Worm (Caenorhabditis elegans) whole organism, late embryonic: ENCODE measurements around the gene nhr-175.

ENCODE experiments used
- pha-4 ChIP-seq: fragments of 150-350 bp; optimal IDR thresholded peaks from 2 replicates; lab custom pipeline; 2018; ENCODE audit warnings: missing biosample characterization, missing genetic modification reagents, missing genetic modification characterization
- pqm-1 ChIP-seq: sonication (generic microtip); optimal IDR thresholded peaks from 2 replicates; lab custom pipeline; 2016; ENCODE audit warnings: missing genetic modification characterization, missing compliant biosample characterization
- ttx-3 ChIP-seq: sonication (generic microtip); optimal IDR thresholded peaks from 2 replicates; lab custom pipeline; 2016; ENCODE audit warnings: missing genetic modification reagents, missing genetic modification characterization, missing compliant biosample characterization
- unc-42 ChIP-seq: sonication (generic microtip); optimal IDR thresholded peaks from 2 replicates; lab custom pipeline; 2016; ENCODE audit warnings: missing genotype, missing genetic modification characterization, missing compliant biosample characterization
- unc-86 ChIP-seq: sonication (generic microtip); optimal IDR thresholded peaks from 2 replicates; lab custom pipeline; 2016; ENCODE audit warnings: missing genetic modification characterization, missing compliant biosample characterization
- zip-5 ChIP-seq: sonication (generic microtip); optimal IDR thresholded peaks from 2 replicates; lab custom pipeline; 2016; ENCODE audit warnings: missing genetic modification characterization, missing compliant biosample characterization

- no peak for TF ChIP-seq unc-42 (tag; lab: Kevin White, UChicago)
- no peak for TF ChIP-seq pqm-1 (tag; lab: Kevin White, UChicago)
- TF ChIP-seq ttx-3, result no peak
- TF ChIP-seq pha-4 (tag; lab: Kevin White, UChicago), result no peak
- no peak for TF ChIP-seq zip-5
- TF ChIP-seq unc-86 (tag; lab: Kevin White, UChicago), result no peak
Measured at ce11 chrV:13839433-13839832, 27.1 kb upstream of the nhr-175 start, which contains the start of gene F55B12.10.
